Worm (Caenorhabditis elegans) whole organism, young adult: Measurements from ENCODE around the gene gpch-1.
A peak's percentile ranks its signal among the peaks of the same experiment; 100 is the strongest.
"Not testable (repeated sequence)": the region's sequence is repeated elsewhere in the genome, so short reads cannot be mapped to it uniquely, and the experiment has no call there.

Experiments used
- D2030.7 ChIP-seq: fragments of 200-800 bp; sonication (Bioruptor generic); IDR thresholded peaks from 2 replicates; pipeline ENCODE4 v1.3.6; 2022; ENCODE audit warnings: missing genetic modification reagents, missing genetic modification characterization, missing compliant biosample characterization
- F23B12.7 ChIP-seq: sonication (generic microtip); optimal IDR thresholded peaks from 2 replicates; lab custom pipeline; 2017; ENCODE audit warnings: missing genetic modification characterization, mild to moderate bottlenecking, missing compliant biosample characterization, antibody characterized with exemption, moderate library complexity; ENCODE audit not compliant: insufficient read depth
- F37B4.10 ChIP-seq: fragments of 200-800 bp; sonication (Bioruptor generic); IDR thresholded peaks from 2 replicates; pipeline ENCODE4 v1.3.6; 2022; ENCODE audit warnings: missing genetic modification characterization, missing compliant biosample characterization
- T07F8.4 ChIP-seq: sonication (generic microtip); optimal IDR thresholded peaks from 2 replicates; lab custom pipeline; 2016; ENCODE audit warnings: mild to moderate bottlenecking, missing genetic modification characterization, moderate library complexity, missing compliant biosample characterization
- T26A5.8 ChIP-seq: sonication (generic microtip); optimal IDR thresholded peaks from 2 replicates; lab custom pipeline; 2016; ENCODE audit warnings: missing genetic modification characterization, missing compliant biosample characterization
- Y79H2A.3 ChIP-seq: fragments of 200-800 bp; sonication (Bioruptor generic); conservative IDR thresholded peaks from 2 replicates; pipeline ENCODE4 v1.3.6; 2022; ENCODE audit warnings: missing genetic modification reagents, missing genetic modification characterization, missing compliant biosample characterization
- ama-1 ChIP-seq, 3 experiments: fragments of 150-350 bp in 1 of 3; sonication (generic microtip) in 2 of 3; optimal IDR thresholded peaks; 2 replicates each; lab custom pipeline; 2014 to 2018; ENCODE audit warnings: missing biosample characterization in 2 of 3, missing genetic modification characterization in 2 of 3, missing genetic modification reagents in 2 of 3
- aptf-3 ChIP-seq: fragments of 200-800 bp; sonication (Bioruptor generic); IDR thresholded peaks from 2 replicates; pipeline ENCODE4 v1.3.6; 2022; ENCODE audit warnings: missing genetic modification characterization, missing compliant biosample characterization
- athp-1 ChIP-seq: sonication (generic microtip); optimal IDR thresholded peaks from 2 replicates; lab custom pipeline; 2017; ENCODE audit warnings: mild to moderate bottlenecking, missing genetic modification characterization, missing compliant biosample characterization
- attf-5 ChIP-seq: fragments of 200-800 bp; sonication (Bioruptor generic); optimal IDR thresholded peaks from 2 replicates; lab custom pipeline; 2018; ENCODE audit warnings: mild to moderate bottlenecking, missing genetic modification characterization, missing compliant biosample characterization
- attf-6 ChIP-seq: fragments of 200-800 bp; sonication (Bioruptor generic); IDR thresholded peaks from 2 replicates; pipeline ENCODE4 v1.3.6; 2022; ENCODE audit warnings: missing genetic modification reagents, missing genetic modification characterization, missing compliant biosample characterization
- ceh-40 ChIP-seq: fragments of 200-800 bp; sonication (Bioruptor generic); IDR thresholded peaks from 2 replicates; pipeline ENCODE4 v1.3.6; 2022; ENCODE audit warnings: missing genetic modification characterization, missing compliant biosample characterization
- egl-44 ChIP-seq: fragments of 200-800 bp; sonication (Bioruptor generic); IDR thresholded peaks from 2 replicates; pipeline ENCODE4 v1.3.6; 2022; ENCODE audit warnings: missing genetic modification reagents, missing genetic modification characterization, missing compliant biosample characterization
- egrh-3 ChIP-seq: fragments of 200-800 bp; sonication (Bioruptor generic); IDR thresholded peaks from 2 replicates; pipeline ENCODE4 v1.3.6; 2022; ENCODE audit warnings: missing genetic modification reagents, missing genetic modification characterization, missing compliant biosample characterization
- him-1 ChIP-seq: sonication (generic microtip); optimal IDR thresholded peaks from 2 replicates; lab custom pipeline; 2016; ENCODE audit warnings: missing genotype, missing genetic modification reagents, missing genetic modification characterization, missing compliant biosample characterization
- hmg-1.2 ChIP-seq: fragments of 200-800 bp; sonication (Bioruptor generic); IDR thresholded peaks from 2 replicates; pipeline ENCODE4 v1.3.6; 2022; ENCODE audit warnings: missing genetic modification reagents, missing genetic modification characterization, missing compliant biosample characterization
- hsf-1 ChIP-seq: fragments of 200-800 bp; sonication (Bioruptor generic); IDR thresholded peaks from 2 replicates; pipeline ENCODE4 v1.3.6; 2022; ENCODE audit warnings: missing genetic modification reagents, missing genetic modification characterization, missing compliant biosample characterization
- lsl-1 ChIP-seq: fragments of 200-800 bp; sonication (Bioruptor generic); optimal IDR thresholded peaks from 2 replicates; lab custom pipeline; 2018; ENCODE audit warnings: mild to moderate bottlenecking, missing genetic modification characterization, moderate library complexity, missing compliant biosample characterization
- madf-8 ChIP-seq: fragments of 200-800 bp; sonication (Bioruptor generic); conservative IDR thresholded peaks from 2 replicates; pipeline ENCODE4 v1.3.6; 2022; ENCODE audit warnings: missing genetic modification reagents, missing genetic modification characterization, missing compliant biosample characterization
- mcd-1 ChIP-seq: fragments of 200-800 bp; sonication (Bioruptor generic); IDR thresholded peaks from 2 replicates; pipeline ENCODE4 v1.3.6; 2022; ENCODE audit warnings: missing genetic modification reagents, missing genetic modification characterization, missing compliant biosample characterization
- mxl-1 ChIP-seq: sonication (generic microtip); optimal IDR thresholded peaks from 2 replicates; lab custom pipeline; 2016; ENCODE audit warnings: missing genetic modification characterization, missing compliant biosample characterization
- nfyb-1 ChIP-seq: fragments of 200-800 bp; sonication (Bioruptor generic); IDR thresholded peaks from 2 replicates; pipeline ENCODE4 v1.3.6; 2022; ENCODE audit warnings: missing genetic modification reagents, missing genetic modification characterization, missing compliant biosample characterization
- nhr-27 ChIP-seq: fragments of 200-800 bp; sonication (Bioruptor generic); optimal IDR thresholded peaks from 2 replicates; lab custom pipeline; 2018; ENCODE audit warnings: mild to moderate bottlenecking, missing genetic modification characterization, moderate library complexity, missing compliant biosample characterization
- nhr-90 ChIP-seq: sonication (generic microtip); optimal IDR thresholded peaks from 2 replicates; lab custom pipeline; 2016; ENCODE audit warnings: missing genotype, mild to moderate bottlenecking, missing genetic modification characterization, missing compliant biosample characterization
- pbrm-1 ChIP-seq: fragments of 200-800 bp; sonication (Bioruptor generic); IDR thresholded peaks from 2 replicates; pipeline ENCODE4 v1.3.6; 2022; ENCODE audit warnings: missing genetic modification reagents, missing genetic modification characterization, missing compliant biosample characterization
- rcor-1 ChIP-seq: fragments of 200-800 bp; sonication (Bioruptor generic); IDR thresholded peaks from 2 replicates; pipeline ENCODE4 v1.3.6; 2022; ENCODE audit warnings: missing genetic modification reagents, missing genetic modification characterization, missing compliant biosample characterization
- rec-8 ChIP-seq, 2 experiments: sonication (generic microtip); optimal IDR thresholded peaks; 2 replicates each; lab custom pipeline; 2016; ENCODE audit warnings: mild to moderate bottlenecking in 2 of 2, missing genetic modification characterization in 2 of 2, missing genetic modification reagents in 2 of 2, missing genotype in 2 of 2, missing biosample characterization in 1 of 2, missing compliant biosample characterization in 1 of 2, moderate library complexity in 1 of 2
- repo-1 ChIP-seq: sonication (generic microtip); optimal IDR thresholded peaks from 2 replicates; lab custom pipeline; 2017; ENCODE audit warnings: mild to moderate bottlenecking, missing genetic modification characterization, missing compliant biosample characterization
- rpc-1 ChIP-seq, 2 experiments: fragments of 150-350 bp in 1 of 2; sonication (generic microtip) in 1 of 2; optimal IDR thresholded peaks; 2 replicates each; lab custom pipeline; 2014 to 2018; ENCODE audit warnings: missing biosample characterization in 1 of 2, missing genetic modification characterization in 1 of 2, missing genetic modification reagents in 1 of 2, missing genotype in 1 of 2
- snpc-3.4 ChIP-seq: sonication (generic microtip); optimal IDR thresholded peaks from 2 replicates; lab custom pipeline; 2017; ENCODE audit warnings: missing genetic modification characterization, mild to moderate bottlenecking, missing compliant biosample characterization, antibody characterized with exemption, moderate library complexity, missing genotype, missing genetic modification reagents
- snpc-4 ChIP-seq, 5 experiments: fragments of 150-350 bp in 1 of 5; sonication (generic microtip) in 4 of 5; optimal IDR thresholded peaks; 2 replicates each; lab custom pipeline; 2014 to 2018; ENCODE audit warnings: missing genetic modification characterization in 5 of 5, missing biosample characterization in 3 of 5, antibody characterized with exemption in 2 of 5, mild to moderate bottlenecking in 2 of 5, missing compliant biosample characterization in 2 of 5, missing genotype in 2 of 5, moderate library complexity in 2 of 5, missing genetic modification reagents in 1 of 5
- tbp1 ChIP-seq: fragments of 200-800 bp; sonication (Bioruptor generic); optimal IDR thresholded peaks from 2 replicates; lab custom pipeline; 2018; ENCODE audit warnings: mild to moderate bottlenecking, missing genetic modification characterization, missing compliant biosample characterization
- tbx-9 ChIP-seq: sonication (generic microtip); optimal IDR thresholded peaks from 2 replicates; lab custom pipeline; 2016; ENCODE audit warnings: borderline replicate concordance, missing genetic modification characterization, inconsistent platforms, missing compliant biosample characterization
- unc-62 ChIP-seq: fragments of 150-350 bp; optimal IDR thresholded peaks from 2 replicates; lab custom pipeline; 2014; ENCODE audit warnings: missing biosample characterization, missing genetic modification reagents, missing genetic modification characterization
- xnd-1 ChIP-seq: sonication (generic microtip); optimal IDR thresholded peaks from 2 replicates; lab custom pipeline; 2016; ENCODE audit warnings: missing genotype, missing genetic modification reagents, missing genetic modification characterization, missing compliant biosample characterization
- ztf-25 ChIP-seq: fragments of 200-800 bp; sonication (Bioruptor generic); IDR thresholded peaks from 2 replicates; pipeline ENCODE4 v1.3.6; 2022; ENCODE audit warnings: missing genetic modification reagents, missing genetic modification characterization, missing compliant biosample characterization
- ztf-26 ChIP-seq: sonication (generic microtip); optimal IDR thresholded peaks from 2 replicates; lab custom pipeline; 2017; ENCODE audit warnings: missing genetic modification characterization, missing compliant biosample characterization
- ztf-28 ChIP-seq: fragments of 200-800 bp; sonication (Bioruptor generic); IDR thresholded peaks from 2 replicates; pipeline ENCODE4 v1.3.6; 2022; ENCODE audit warnings: missing genetic modification reagents, missing genetic modification characterization, missing compliant biosample characterization

Gene gpch-1

ce11 chrIII:4362332-4362731 lies 46.0 kb upstream of the gpch-1 start (continued):
- TF ChIP-seq pbrm-1 (GFP tag; lab: Robert Waterston, UW) (no peak), athp-1 (tag; lab: Kevin White, UChicago) (peak; percentile 10), tbp1 (peak; percentile 90), rcor-1 (GFP tag; lab: Robert Waterston, UW) (0 out of 2 replicates have a peak, but pooled peaks have one; percentile 7), rec-8 (tag; optimal IDR thresholded peaks at IDR 0.05; lab: Kevin White, UChicago) (no peak), ama-1 (optimal IDR thresholded peaks at IDR 0.05; lab: Kevin White, UChicago) (no peak), ama-1 (GFP tag; optimal IDR thresholded peaks at IDR 0.05; lab: Kevin White, UChicago) (peak; percentile 12 to 49), mcd-1 (GFP tag; lab: Robert Waterston, UW) (peak; percentile 18; the same call in 1 of the 2 replicates), ztf-25 (GFP tag; lab: Robert Waterston, UW) (no peak), xnd-1 (no peak), egl-44 (GFP tag; lab: Robert Waterston, UW) (0 out of 2 replicates have a peak, but pooled peaks have one; percentile 35), nhr-27 (tag; lab: Kevin White, UChicago) (no peak), T07F8.4 (tag; lab: Kevin White, UChicago) (peak; percentile 8), snpc-4 (GFP tag; optimal IDR thresholded peaks at IDR 0.05; lab: Kevin White, UChicago) (no peak), snpc-4 (tag; optimal IDR thresholded peaks at IDR 0.05; lab: Kevin White, UChicago) (peak in 2 of 4 experiments; percentile 18 to 60), hmg-1.2 (GFP tag; lab: Robert Waterston, UW) (peak; percentile 30; the same call in 1 of the 2 replicates), madf-8 (GFP tag; lab: Robert Waterston, UW) (0 out of 2 replicates have a peak, but pooled peaks have one; percentile 19), nfyb-1 (GFP tag; lab: Robert Waterston, UW) (0 out of 2 replicates have a peak, but pooled peaks have one; percentile 22), aptf-3 (GFP tag; lab: Robert Waterston, UW) (no peak), rpc-1 (optimal IDR thresholded peaks at IDR 0.05; lab: Kevin White, UChicago) (peak; percentile 65), rpc-1 (tag; optimal IDR thresholded peaks at IDR 0.05; lab: Kevin White, UChicago) (peak; percentile 80), mxl-1 (peak; percentile 45)
- TF ChIP-seq, all 124 proteins: peak for 27

ce11 chrIII:4364974-4365373 lies 43.4 kb upstream of the gpch-1 start, which contains the start of gene ckb-1:
TSS of gene ckb-1 (plus strand) at chrIII:4365274.
- no peak for TF ChIP-seq lsl-1 (GFP tag; lab: Kevin White, UChicago)
- no peak for TF ChIP-seq repo-1 (tag; lab: Kevin White, UChicago)
- no peak for TF ChIP-seq snpc-3.4 (tag; lab: Kevin White, UChicago)
- no peak for TF ChIP-seq Y79H2A.3 (GFP tag; lab: Robert Waterston, UW)
- no peak for TF ChIP-seq unc-62 (GFP tag; lab: Kevin White, UChicago)
- TF ChIP-seq, all 124 proteins: peak for 0

- TF ChIP-seq ama-1 (optimal IDR thresholded peaks at IDR 0.05; lab: Kevin White, UChicago) (no peak), ama-1 (GFP tag; optimal IDR thresholded peaks at IDR 0.05; lab: Kevin White, UChicago) (no peak), T26A5.8 (tag; lab: Kevin White, UChicago) (no peak), snpc-3.4 (tag; lab: Kevin White, UChicago) (no peak), pbrm-1 (GFP tag; lab: Robert Waterston, UW) (no peak), ztf-28 (no peak), tbx-9 (tag; lab: Kevin White, UChicago) (no peak), tbp1 (no peak), unc-62 (GFP tag; lab: Kevin White, UChicago) (no peak)
- TF ChIP-seq, all 124 proteins: peak for 0
These were observed 40.7 kb upstream of the gpch-1 start, which contains the start of gene ckb-2 for ce11 chrIII:4367649-4368048. TSS of gene ckb-2 (plus strand) at chrIII:4367949.

ce11 chrIII:4369381-4369809 lies 39.0 kb upstream of the gpch-1 start:
- TF ChIP-seq F37B4.10 (0 out of 2 replicates have a peak, but pooled peaks have one; percentile 22), ztf-26 (tag; lab: Kevin White, UChicago) (peak; percentile 56), him-1 (peak; percentile 6), snpc-4 (tag; optimal IDR thresholded peaks at IDR 0.05; lab: Kevin White, UChicago) (peak in 2 of 4 experiments; percentile 44 to 65), ztf-25 (GFP tag; lab: Robert Waterston, UW) (peak; percentile 48; the same call in 1 of the 2 replicates), hsf-1 (0 out of 2 replicates have a peak, but pooled peaks have one; percentile 59), nfyb-1 (GFP tag; lab: Robert Waterston, UW) (peak; percentile 84), rpc-1 (optimal IDR thresholded peaks at IDR 0.05; lab: Kevin White, UChicago) (peak; percentile 69), rpc-1 (tag; optimal IDR thresholded peaks at IDR 0.05; lab: Kevin White, UChicago) (peak; percentile 66), attf-5 (GFP tag; lab: Kevin White, UChicago) (peak; percentile 58), D2030.7 (GFP tag; lab: Robert Waterston, UW) (peak; percentile 85), ceh-40 (GFP tag; lab: Robert Waterston, UW) (peak; percentile 51; the same call in 1 of the 2 replicates), nhr-90 (peak; percentile 40), attf-6 (GFP tag; lab: Robert Waterston, UW) (0 out of 2 replicates have a peak, but pooled peaks have one; percentile 50), mcd-1 (GFP tag; lab: Robert Waterston, UW) (peak; percentile 80), egrh-3 (GFP tag; lab: Robert Waterston, UW) (peak; percentile 78), F23B12.7 (tag; lab: Kevin White, UChicago) (peak; percentile 47)
- not testable (repeated sequence) for TF ChIP-seq snpc-4 (GFP tag; optimal IDR thresholded peaks at IDR 0.05; lab: Kevin White, UChicago)
